Fruit fly (Drosophila melanogaster) whole organism, prepupa: Measurements from ENCODE around the gene Fdh.

Experiments
- CG10631 ChIP-seq: fragments of 200-800 bp; sonication (Bioruptor generic); optimal IDR thresholded peaks from 2 replicates; lab custom pipeline; 2016; ENCODE audit warnings: missing biosample characterization, missing genetic modification characterization
- CG10669 ChIP-seq: fragments of 200-800 bp; sonication (Bioruptor generic); optimal IDR thresholded peaks from 3 replicates; lab custom pipeline; 2018; ENCODE audit warnings: missing biosample characterization, mild to moderate bottlenecking, missing genetic modification characterization, moderate library complexity
- CG11294 ChIP-seq: fragments of 200-800 bp; sonication (Bioruptor generic); IDR thresholded peaks from 2 replicates; pipeline ENCODE4 v1.3.6; 2022; ENCODE audit warnings: missing biosample characterization, missing genetic modification characterization
- CG11762 ChIP-seq: fragments of 200-800 bp; sonication (Bioruptor generic); optimal IDR thresholded peaks from 3 replicates; lab custom pipeline; 2016; ENCODE audit warnings: missing biosample characterization, missing genetic modification characterization; ENCODE audit not compliant: insufficient read depth
- CG15336 ChIP-seq: fragments of 200-800 bp; sonication (Bioruptor generic); IDR thresholded peaks from 2 replicates; pipeline ENCODE4 v1.3.6; 2022; ENCODE audit warnings: missing biosample characterization, missing genetic modification characterization
- CG1621 ChIP-seq: fragments of 200-800 bp; sonication (Bioruptor generic); optimal IDR thresholded peaks from 3 replicates; lab custom pipeline; 2018; ENCODE audit warnings: missing biosample characterization, mild to moderate bottlenecking, missing genetic modification characterization
- CG16779 ChIP-seq: fragments of 200-800 bp; sonication (Bioruptor generic); optimal IDR thresholded peaks from 3 replicates; lab custom pipeline; 2017; ENCODE audit warnings: missing biosample characterization, mild to moderate bottlenecking, missing genetic modification characterization
- CG31627 ChIP-seq: fragments of 200-800 bp; sonication (Bioruptor generic); optimal IDR thresholded peaks from 3 replicates; lab custom pipeline; 2016; ENCODE audit warnings: missing biosample characterization, missing genetic modification characterization
- CG32006 ChIP-seq: fragments of 200-800 bp; sonication (Bioruptor generic); optimal IDR thresholded peaks from 3 replicates; lab custom pipeline; 2017; ENCODE audit warnings: missing biosample characterization, mild to moderate bottlenecking, missing genetic modification characterization
- CG3919 ChIP-seq: fragments of 200-800 bp; sonication (Bioruptor generic); optimal IDR thresholded peaks from 3 replicates; lab custom pipeline; 2016; ENCODE audit warnings: missing biosample characterization, missing genetic modification characterization
- CG4318 ChIP-seq: fragments of 200-800 bp; sonication (Bioruptor generic); optimal IDR thresholded peaks from 3 replicates; lab custom pipeline; 2017; ENCODE audit warnings: missing biosample characterization, mild to moderate bottlenecking, missing genetic modification characterization
- CG6163 ChIP-seq: fragments of 200-800 bp; sonication (Bioruptor generic); IDR thresholded peaks from 3 replicates; pipeline ENCODE4 v1.3.6; 2022; ENCODE audit warnings: missing biosample characterization, missing genetic modification characterization
- CG6276 ChIP-seq: fragments of 200-800 bp; sonication (Bioruptor generic); optimal IDR thresholded peaks from 2 replicates; lab custom pipeline; 2017; ENCODE audit warnings: missing biosample characterization, mild to moderate bottlenecking, missing genetic modification characterization
- CG6808 ChIP-seq: fragments of 200-800 bp; sonication (Bioruptor generic); optimal IDR thresholded peaks from 3 replicates; lab custom pipeline; 2017; ENCODE audit warnings: missing biosample characterization, missing genetic modification characterization, mild to moderate bottlenecking, moderate library complexity, missing genetic modification reagents
- CG6854 ChIP-seq: fragments of 200-800 bp; sonication (Bioruptor generic); optimal IDR thresholded peaks from 2 replicates; lab custom pipeline; 2017; ENCODE audit warnings: missing biosample characterization, mild to moderate bottlenecking, missing genetic modification characterization
- CG7368 ChIP-seq: fragments of 200-800 bp; sonication (Bioruptor generic); optimal IDR thresholded peaks from 3 replicates; lab custom pipeline; 2016; ENCODE audit warnings: missing biosample characterization, missing genetic modification characterization
- CG8119 ChIP-seq: fragments of 200-800 bp; sonication (Bioruptor generic); IDR thresholded peaks from 3 replicates; pipeline ENCODE4 v1.3.6; 2022; ENCODE audit warnings: missing biosample characterization, missing genetic modification characterization
- CG8319 ChIP-seq: fragments of 200-800 bp; sonication (Bioruptor generic); optimal IDR thresholded peaks from 3 replicates; lab custom pipeline; 2016; ENCODE audit warnings: missing biosample characterization, missing genetic modification characterization
- CG8632 ChIP-seq: fragments of 200-800 bp; sonication (Bioruptor generic); optimal IDR thresholded peaks from 3 replicates; lab custom pipeline; 2016; ENCODE audit warnings: missing biosample characterization, missing genetic modification characterization
- CG9139 ChIP-seq: fragments of 200-800 bp; sonication (Bioruptor generic); optimal IDR thresholded peaks from 3 replicates; lab custom pipeline; 2017; ENCODE audit warnings: missing biosample characterization, mild to moderate bottlenecking, missing genetic modification characterization
- Eip75B ChIP-seq: fragments of 200-800 bp; sonication (Bioruptor generic); optimal IDR thresholded peaks from 3 replicates; lab custom pipeline; 2016; ENCODE audit warnings: missing biosample characterization, missing genetic modification characterization
- Eip78C ChIP-seq: fragments of 200-800 bp; sonication (Bioruptor generic); peaks from one replicate; lab custom pipeline; 2016; ENCODE audit warnings: missing biosample characterization, missing genetic modification characterization
- Eip93F ChIP-seq: fragments of 200-800 bp; sonication (Bioruptor generic); optimal IDR thresholded peaks from 2 replicates; lab custom pipeline; 2016; ENCODE audit warnings: missing biosample characterization, mild to moderate bottlenecking, missing genetic modification characterization
- Ets21C ChIP-seq: fragments of 200-800 bp; sonication (Bioruptor generic); optimal IDR thresholded peaks from 3 replicates; lab custom pipeline; 2016; ENCODE audit warnings: missing biosample characterization, missing genetic modification characterization
- Ets96B ChIP-seq: fragments of 200-800 bp; optimal IDR thresholded peaks from 2 replicates; lab custom pipeline; 2019; ENCODE audit warnings: missing biosample characterization, mild to moderate bottlenecking, missing genetic modification characterization, moderate library complexity
- Gug ChIP-seq: fragments of 200-800 bp; sonication (Bioruptor generic); IDR thresholded peaks from 2 replicates; pipeline ENCODE4 v1.3.6; 2022; ENCODE audit warnings: missing biosample characterization, missing genetic modification characterization
- Hr38 ChIP-seq: sonication (Bioruptor generic); optimal IDR thresholded peaks from 2 replicates; lab custom pipeline; 2016; ENCODE audit warnings: missing biosample characterization, missing genetic modification characterization
- Hr39 ChIP-seq: fragments of 200-800 bp; sonication (Bioruptor generic); optimal IDR thresholded peaks from 2 replicates; lab custom pipeline; 2016; ENCODE audit warnings: missing biosample characterization, missing genetic modification characterization
- Hr4 ChIP-seq: fragments of 200-800 bp; sonication (Bioruptor generic); optimal IDR thresholded peaks from 3 replicates; lab custom pipeline; 2016; ENCODE audit warnings: missing biosample characterization, missing genetic modification characterization
- Lpt ChIP-seq: fragments of 200-800 bp; sonication (Bioruptor generic); optimal IDR thresholded peaks from 3 replicates; lab custom pipeline; 2016; ENCODE audit warnings: missing biosample characterization, missing genetic modification characterization
- Met ChIP-seq: fragments of 200-800 bp; sonication (Bioruptor generic); optimal IDR thresholded peaks from 3 replicates; lab custom pipeline; 2016; ENCODE audit warnings: missing biosample characterization, missing genetic modification characterization
- Smox ChIP-seq: fragments of 200-800 bp; sonication (Bioruptor generic); optimal IDR thresholded peaks from 3 replicates; lab custom pipeline; 2016; ENCODE audit warnings: missing biosample characterization, missing genetic modification characterization
- Sox102F ChIP-seq: fragments of 200-800 bp; sonication (Bioruptor generic); optimal IDR thresholded peaks from 2 replicates; lab custom pipeline; 2016; ENCODE audit warnings: missing biosample characterization, mild to moderate bottlenecking, missing genetic modification characterization
- Sox14 ChIP-seq: fragments of 200-800 bp; sonication (Bioruptor generic); optimal IDR thresholded peaks from 3 replicates; lab custom pipeline; 2016; ENCODE audit warnings: missing biosample characterization, missing genetic modification characterization
- Sox15 ChIP-seq: fragments of 200-800 bp; sonication (Bioruptor generic); optimal IDR thresholded peaks from 3 replicates; lab custom pipeline; 2016; ENCODE audit warnings: missing biosample characterization, missing genetic modification characterization
- achi ChIP-seq: fragments of 200-800 bp; sonication (Bioruptor generic); optimal IDR thresholded peaks from 3 replicates; lab custom pipeline; 2016; ENCODE audit warnings: missing biosample characterization, missing genetic modification characterization
- acj6 ChIP-seq: fragments of 200-800 bp; sonication (Bioruptor generic); optimal IDR thresholded peaks from 3 replicates; lab custom pipeline; 2016; ENCODE audit warnings: missing biosample characterization, missing genetic modification characterization
- cyc ChIP-seq: fragments of 200-800 bp; sonication (Bioruptor generic); optimal IDR thresholded peaks from 3 replicates; lab custom pipeline; 2016; ENCODE audit warnings: missing biosample characterization, missing genetic modification characterization
- dac ChIP-seq: fragments of 200-800 bp; sonication (Bioruptor generic); optimal IDR thresholded peaks from 2 replicates; lab custom pipeline; 2017; ENCODE audit warnings: missing biosample characterization, mild to moderate bottlenecking, missing genetic modification characterization
- dsx ChIP-seq: fragments of 200-800 bp; optimal IDR thresholded peaks from 3 replicates; lab custom pipeline; 2019; ENCODE audit warnings: missing biosample characterization, mild to moderate bottlenecking, missing genetic modification characterization, moderate library complexity; ENCODE audit not compliant: poor library complexity, severe bottlenecking
- eg ChIP-seq: fragments of 200-800 bp; sonication (Bioruptor generic); IDR thresholded peaks from 3 replicates; pipeline ENCODE4 v1.3.6; 2022; ENCODE audit warnings: missing biosample characterization, missing genetic modification characterization
- fd59A ChIP-seq: fragments of 200-800 bp; sonication (Bioruptor generic); optimal IDR thresholded peaks from 2 replicates; lab custom pipeline; 2017; ENCODE audit warnings: missing biosample characterization, mild to moderate bottlenecking, missing genetic modification characterization, missing genetic modification reagents
- fd85E ChIP-seq: fragments of 200-800 bp; sonication (Bioruptor generic); optimal IDR thresholded peaks from 3 replicates; lab custom pipeline; 2016; ENCODE audit warnings: missing biosample characterization, missing genetic modification characterization
- fkh ChIP-seq: fragments of 200-800 bp; sonication (Bioruptor generic); optimal IDR thresholded peaks from 3 replicates; lab custom pipeline; 2017; ENCODE audit warnings: missing biosample characterization, mild to moderate bottlenecking, missing genetic modification characterization, moderate library complexity
- net ChIP-seq: fragments of 200-800 bp; sonication (Bioruptor generic); optimal IDR thresholded peaks from 3 replicates; lab custom pipeline; 2016; ENCODE audit warnings: missing biosample characterization, missing genetic modification characterization
- pdm3 ChIP-seq: fragments of 200-800 bp; sonication (Bioruptor generic); optimal IDR thresholded peaks from 3 replicates; lab custom pipeline; 2016; ENCODE audit warnings: missing biosample characterization, missing genetic modification characterization
- salr ChIP-seq, 2 experiments: fragments of 200-800 bp; sonication (Bioruptor generic); optimal IDR thresholded peaks; 3 replicates each; lab custom pipeline; 2016 to 2018; ENCODE audit warnings: missing biosample characterization in 2 of 2, missing genetic modification characterization in 2 of 2, mild to moderate bottlenecking in 1 of 2
- spab ChIP-seq: fragments of 200-800 bp; sonication (Bioruptor generic); optimal IDR thresholded peaks from 2 replicates; lab custom pipeline; 2017; ENCODE audit warnings: missing biosample characterization, mild to moderate bottlenecking, missing genetic modification characterization, missing genetic modification reagents
- ss ChIP-seq, 2 experiments: fragments of 200-800 bp; sonication (Bioruptor generic); optimal IDR thresholded peaks; 2 replicates in 1 of 2; 3 replicates in 1 of 2; lab custom pipeline; 2017 to 2018; ENCODE audit warnings: mild to moderate bottlenecking in 2 of 2, missing biosample characterization in 2 of 2, missing genetic modification characterization in 2 of 2, moderate library complexity in 1 of 2
- topi ChIP-seq: fragments of 200-800 bp; sonication (Bioruptor generic); optimal IDR thresholded peaks from 3 replicates; lab custom pipeline; 2016; ENCODE audit warnings: missing biosample characterization, missing genetic modification characterization
- vri ChIP-seq: fragments of 200-800 bp; sonication (Bioruptor generic); optimal IDR thresholded peaks from 3 replicates; lab custom pipeline; 2016; ENCODE audit warnings: missing biosample characterization, mild to moderate bottlenecking, missing genetic modification characterization

Fdh gene

DNA sequence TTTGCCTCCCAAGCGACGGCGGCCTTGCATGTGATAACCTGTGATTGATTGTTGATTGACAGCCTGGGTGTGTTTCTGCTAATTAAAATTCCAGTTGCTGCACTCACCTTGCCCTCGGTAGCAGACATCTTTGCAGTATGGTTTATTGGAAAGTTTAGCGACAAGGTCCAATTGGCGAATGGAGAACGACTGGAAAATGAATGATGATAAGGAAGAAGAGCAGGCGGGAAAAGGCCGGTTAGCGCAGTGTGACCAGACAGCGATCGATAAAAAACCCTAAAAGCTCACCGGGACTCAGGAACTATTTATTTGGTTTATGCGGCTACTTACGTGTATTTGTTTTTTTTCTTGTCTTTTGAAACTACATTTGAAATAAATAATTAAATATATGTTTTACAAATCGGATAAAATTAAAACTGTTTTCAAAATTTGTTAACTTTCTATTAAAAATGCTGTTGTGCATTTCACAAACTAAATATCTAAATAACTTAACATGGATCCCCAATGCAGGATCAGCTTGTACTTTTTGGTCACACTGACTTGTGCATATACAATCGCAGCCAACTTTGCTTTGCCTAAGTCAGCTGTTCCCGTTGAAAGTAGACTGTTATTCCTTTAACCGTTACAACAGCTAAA, at the start of gene Fdh:
TSS of gene Fdh (minus strand) at position 234 of the 636 bp plus-strand sequence.
- TF ChIP-seq fd85E (GFP tag; lab: Kevin White, UChicago), result no peak
- peak; percentile 31 for TF ChIP-seq Sox14 (GFP tag; lab: Kevin White, UChicago)
- peak; percentile 26 for TF ChIP-seq fd59A
- TF ChIP-seq Smox (GFP tag; lab: Kevin White, UChicago), result no peak
- TF ChIP-seq CG31627, result peak; percentile 50
- peak; percentile 50; the same call in 1 of the 3 replicates for TF ChIP-seq CG6163 (GFP tag; lab: Robert Waterston, UW)
- TF ChIP-seq cyc (GFP tag; lab: Kevin White, UChicago), result no peak
- peak; percentile 58 for TF ChIP-seq CG6854 (GFP tag; lab: Kevin White, UChicago)
- no peak for TF ChIP-seq dac (GFP tag; lab: Kevin White, UChicago)
- peak; percentile 40 to 49 for TF ChIP-seq ss (GFP tag; optimal IDR thresholded peaks at IDR 0.05; lab: Kevin White, UChicago)
- peak; percentile 60 for TF ChIP-seq Eip75B (GFP tag; lab: Kevin White, UChicago)
- TF ChIP-seq CG8119 (GFP tag; lab: Robert Waterston, UW), result peak; percentile 43; the same call in 2 of the 3 replicates
- TF ChIP-seq CG16779 (tag; lab: Kevin White, UChicago), result peak; percentile 31
- no peak for TF ChIP-seq CG8319
- no peak for TF ChIP-seq Sox15 (GFP tag; lab: Kevin White, UChicago)
- no peak for TF ChIP-seq Hr38
- TF ChIP-seq CG9139, result no peak
- no peak for TF ChIP-seq CG6276
- TF ChIP-seq Eip93F (GFP tag; lab: Kevin White, UChicago), result peak; percentile 44
- peak; percentile 45 for TF ChIP-seq CG10669 (GFP tag; lab: Kevin White, UChicago)
- peak; percentile 53 for TF ChIP-seq CG6808 (GFP tag; lab: Kevin White, UChicago)
- TF ChIP-seq CG32006 (GFP tag; lab: Kevin White, UChicago), result peak; percentile 55
- peak; percentile 18 for TF ChIP-seq CG7368 (GFP tag; lab: Kevin White, UChicago)
- peak; percentile 36 for TF ChIP-seq Ets96B (tag; lab: Kevin White, UChicago)
- TF ChIP-seq topi (GFP tag; lab: Kevin White, UChicago), result peak; percentile 59
- peak; percentile 51 for TF ChIP-seq achi
- peak; percentile 18 for TF ChIP-seq CG1621 (tag; lab: Kevin White, UChicago)
- TF ChIP-seq CG10631 (GFP tag; lab: Kevin White, UChicago), result no peak
- peak; percentile 22 for TF ChIP-seq CG8632
- peak; percentile 40 for TF ChIP-seq fkh
- no peak for TF ChIP-seq Gug (GFP tag; lab: Robert Waterston, UW)
- peak; percentile 40; the same call in 1 of the 3 replicates for TF ChIP-seq eg (GFP tag; lab: Robert Waterston, UW)
- TF ChIP-seq Met (GFP tag; lab: Kevin White, UChicago), result no peak
- TF ChIP-seq acj6 (GFP tag; lab: Kevin White, UChicago), result peak; percentile 63
- no peak for TF ChIP-seq CG4318
- TF ChIP-seq Lpt (GFP tag; lab: Kevin White, UChicago), result peak; percentile 44
- TF ChIP-seq vri (GFP tag; lab: Kevin White, UChicago), result peak; percentile 32
- no peak for TF ChIP-seq CG11294 (GFP tag; lab: Robert Waterston, UW)
- peak; percentile 40 for TF ChIP-seq Hr39 (GFP tag; lab: Kevin White, UChicago)
- TF ChIP-seq Sox102F, result no peak
- TF ChIP-seq dsx (GFP tag; lab: Kevin White, UChicago), result peak; percentile 21
- no peak for TF ChIP-seq CG11762
- no peak for TF ChIP-seq spab (GFP tag; lab: Kevin White, UChicago)
- TF ChIP-seq salr (GFP tag; optimal IDR thresholded peaks at IDR 0.05; lab: Kevin White, UChicago), result no peak
- peak; percentile 89 for TF ChIP-seq Eip78C (GFP tag; lab: Kevin White, UChicago)
- TF ChIP-seq Hr4 (GFP tag; lab: Kevin White, UChicago), result peak; percentile 54
- TF ChIP-seq CG15336, result peak; percentile 68
- TF ChIP-seq pdm3 (GFP tag; lab: Kevin White, UChicago), result no peak
- TF ChIP-seq net (GFP tag; lab: Kevin White, UChicago), result no peak
- no peak for TF ChIP-seq Ets21C (GFP tag; lab: Kevin White, UChicago)
- TF ChIP-seq CG3919 (GFP tag; lab: Kevin White, UChicago), result peak; percentile 48
